Worm (Caenorhabditis elegans) whole organism, early embryonic: ENCODE results near the gene T21C9.13.

Experiments
- B0310.2 ChIP-seq: sonication (generic microtip); optimal IDR thresholded peaks from 2 replicates; lab custom pipeline; 2016; ENCODE audit warnings: mild to moderate bottlenecking, missing genetic modification characterization, missing compliant biosample characterization
- F13C5.2 ChIP-seq: sonication (generic microtip); optimal IDR thresholded peaks from 2 replicates; lab custom pipeline; 2017; ENCODE audit warnings: mild to moderate bottlenecking, missing genetic modification characterization, inconsistent platforms, missing compliant biosample characterization
- aly-1 ChIP-seq: sonication (generic microtip); optimal IDR thresholded peaks from 2 replicates; lab custom pipeline; 2016; ENCODE audit warnings: missing genetic modification characterization, missing compliant biosample characterization
- ama-1 ChIP-seq: fragments of 150-350 bp; optimal IDR thresholded peaks from 2 replicates; lab custom pipeline; 2014
- ceh-13 ChIP-seq: fragments of 200-800 bp; sonication (Bioruptor generic); optimal IDR thresholded peaks from 2 replicates; lab custom pipeline; 2018; ENCODE audit warnings: mild to moderate bottlenecking, missing genetic modification characterization, missing compliant biosample characterization
- ceh-36 ChIP-seq: sonication (generic microtip); optimal IDR thresholded peaks from 2 replicates; lab custom pipeline; 2016; ENCODE audit warnings: missing genetic modification characterization, inconsistent platforms, missing compliant biosample characterization
- ets-7 ChIP-seq: sonication (generic microtip); optimal IDR thresholded peaks from 2 replicates; lab custom pipeline; 2016; ENCODE audit warnings: missing genotype, missing genetic modification characterization, missing compliant biosample characterization
- flt-1 ChIP-seq: fragments of 200-800 bp; sonication (Bioruptor generic); IDR thresholded peaks from 2 replicates; pipeline ENCODE4 v1.3.6; 2022; ENCODE audit warnings: missing genetic modification characterization, missing compliant biosample characterization
- hmbx-1 ChIP-seq: sonication (generic microtip); optimal IDR thresholded peaks from 2 replicates; lab custom pipeline; 2016; ENCODE audit warnings: mild to moderate bottlenecking, missing genetic modification characterization, missing compliant biosample characterization
- hmg-4 ChIP-seq: fragments of 200-800 bp; sonication (Bioruptor generic); optimal IDR thresholded peaks from 2 replicates; lab custom pipeline; 2018; ENCODE audit warnings: mild to moderate bottlenecking, missing genetic modification characterization, missing compliant biosample characterization
- hnd-1 ChIP-seq: sonication (generic microtip); optimal IDR thresholded peaks from 2 replicates; lab custom pipeline; 2016; ENCODE audit warnings: missing genetic modification characterization, missing compliant biosample characterization
- pes-1 ChIP-seq: fragments of 200-800 bp; sonication (Bioruptor generic); IDR thresholded peaks from 2 replicates; pipeline ENCODE4 v1.3.6; 2022; ENCODE audit warnings: missing genetic modification reagents, missing genetic modification characterization, missing compliant biosample characterization
- scrt-1 ChIP-seq: fragments of 200-800 bp; sonication (Bioruptor generic); IDR thresholded peaks from 2 replicates; pipeline ENCODE4 v1.3.6; 2022; ENCODE audit warnings: missing genetic modification characterization, missing compliant biosample characterization
- sea-1 ChIP-seq: fragments of 200-800 bp; sonication (Bioruptor generic); conservative IDR thresholded peaks from 2 replicates; pipeline ENCODE4 v1.3.6; 2022; ENCODE audit warnings: missing genetic modification characterization, missing compliant biosample characterization
- tbx-11 ChIP-seq: fragments of 200-800 bp; sonication (Bioruptor generic); IDR thresholded peaks from 2 replicates; pipeline ENCODE4 v1.3.6; 2022; ENCODE audit warnings: missing genetic modification characterization, missing compliant biosample characterization
- tbx-37 ChIP-seq: fragments of 200-800 bp; sonication (Bioruptor generic); conservative IDR thresholded peaks from 2 replicates; pipeline ENCODE4 v1.3.6; 2022; ENCODE audit warnings: missing genetic modification reagents, missing genetic modification characterization, missing compliant biosample characterization
- tra-4 ChIP-seq: sonication (generic microtip); optimal IDR thresholded peaks from 2 replicates; lab custom pipeline; 2017; ENCODE audit warnings: missing genetic modification characterization, missing compliant biosample characterization

T21C9.13 gene

ce11 chrV:10615496-10615895, 18.4 kb downstream of the T21C9.13 start, which contains the start of gene H09F14.1:
H09F14.1 (minus strand) TSS chrV:10615596.
- TF ChIP-seq ama-1 (lab: Kevin White, UChicago) = no peak
- no peak for TF ChIP-seq sea-1 (GFP tag; lab: Robert Waterston, UW)
- no peak for TF ChIP-seq pes-1 (GFP tag; lab: Robert Waterston, UW)
- no peak for TF ChIP-seq F13C5.2 (tag; lab: Kevin White, UChicago)

- TF ChIP-seq B0310.2 (tag; lab: Kevin White, UChicago) = no peak
- TF ChIP-seq ama-1 (lab: Kevin White, UChicago) = no peak
- TF ChIP-seq aly-1 (tag; lab: Kevin White, UChicago) = no peak
- no peak for TF ChIP-seq tbx-37 (GFP tag; lab: Robert Waterston, UW)
- TF ChIP-seq tbx-11 (GFP tag; lab: Robert Waterston, UW) = no peak
- no peak for TF ChIP-seq ets-7 (tag; lab: Kevin White, UChicago)
- no peak for TF ChIP-seq F13C5.2 (tag; lab: Kevin White, UChicago)
- TF ChIP-seq hnd-1 (tag; lab: Kevin White, UChicago) = no peak
- no peak for TF ChIP-seq ceh-36 (tag; lab: Kevin White, UChicago)
- no peak for TF ChIP-seq sea-1 (GFP tag; lab: Robert Waterston, UW)
- TF ChIP-seq flt-1 (GFP tag; lab: Robert Waterston, UW) = no peak
- TF ChIP-seq pes-1 (GFP tag; lab: Robert Waterston, UW) = no peak
- TF ChIP-seq ceh-13 (GFP tag; lab: Kevin White, UChicago) = no peak
- no peak for TF ChIP-seq hmg-4 (GFP tag; lab: Kevin White, UChicago)
- TF ChIP-seq scrt-1 = no peak
- no peak for TF ChIP-seq hmbx-1 (tag; lab: Kevin White, UChicago)
- TF ChIP-seq tra-4 (tag; lab: Kevin White, UChicago) = no peak
Observed at ce11 chrV:10630497-10630896, 33.4 kb downstream of the T21C9.13 start.

DNA sequence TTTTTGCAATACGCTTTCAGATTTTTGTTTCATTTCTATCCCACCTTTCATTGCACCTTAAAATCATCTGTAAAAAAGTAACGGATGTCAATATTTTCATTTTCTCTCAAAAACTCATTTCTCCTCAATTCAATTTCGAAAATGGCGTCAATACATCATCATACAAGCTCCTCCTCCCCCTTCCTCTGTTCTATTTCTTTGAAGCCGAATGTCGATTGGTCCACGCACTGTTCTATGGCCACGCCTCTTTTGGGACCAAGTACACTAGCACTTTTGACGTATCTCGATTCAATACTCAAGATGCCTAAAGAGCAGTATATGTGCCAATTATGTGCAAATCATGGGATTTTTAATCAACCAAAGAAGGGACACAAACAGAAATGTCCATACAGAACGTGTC, 35.7 kb downstream of the T21C9.13 start, which contains the start of gene mab-23:
mab-23 (plus strand) TSS at position 301 of the 400 bp plus-strand sequence.
- TF ChIP-seq ceh-36 (tag; lab: Kevin White, UChicago) (no peak), scrt-1 (no peak), ceh-13 (GFP tag; lab: Kevin White, UChicago) (no peak)

DNA sequence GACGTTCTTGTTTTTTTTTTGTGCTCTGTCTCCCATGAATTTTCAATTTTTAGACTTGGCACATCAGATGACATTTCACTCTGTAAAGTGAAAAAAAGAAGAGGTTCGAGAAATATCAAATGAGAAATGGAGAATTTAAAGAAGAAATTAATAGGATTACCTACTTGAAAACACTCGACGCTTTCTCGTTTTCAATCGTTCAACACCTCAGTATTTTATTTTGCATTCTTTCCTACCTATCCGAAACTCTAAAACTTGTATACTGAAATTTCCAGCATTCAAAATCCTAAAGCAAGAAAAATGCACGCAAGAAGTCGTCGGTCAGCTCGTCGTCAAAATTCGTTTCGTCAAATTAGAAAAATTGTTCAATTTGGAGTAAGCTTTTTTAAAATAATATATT, 38.7 kb downstream of the T21C9.13 start, which contains the start of gene kvs-2:
kvs-2 (plus strand) TSS at position 301 of the 400 bp plus-strand sequence.
- TF ChIP-seq F13C5.2 (tag; lab: Kevin White, UChicago) (no peak), flt-1 (GFP tag; lab: Robert Waterston, UW) (no peak), ama-1 (lab: Kevin White, UChicago) (no peak), tbx-11 (GFP tag; lab: Robert Waterston, UW) (no peak), scrt-1 (no peak), ceh-13 (GFP tag; lab: Kevin White, UChicago) (no peak), ets-7 (tag; lab: Kevin White, UChicago) (no peak), hmbx-1 (tag; lab: Kevin White, UChicago) (no peak), ceh-36 (tag; lab: Kevin White, UChicago) (no peak), aly-1 (tag; lab: Kevin White, UChicago) (no peak), hnd-1 (tag; lab: Kevin White, UChicago) (no peak)

ce11 chrV:10640977-10641376, 43.9 kb downstream of the T21C9.13 start:
- TF ChIP-seq hmg-4 (GFP tag; lab: Kevin White, UChicago) (no peak), hnd-1 (tag; lab: Kevin White, UChicago) (no peak), hmbx-1 (tag; lab: Kevin White, UChicago) (no peak), ceh-13 (GFP tag; lab: Kevin White, UChicago) (no peak), ceh-36 (tag; lab: Kevin White, UChicago) (no peak), scrt-1 (no peak), B0310.2 (tag; lab: Kevin White, UChicago) (no peak), tbx-37 (GFP tag; lab: Robert Waterston, UW) (no peak), ama-1 (lab: Kevin White, UChicago) (no peak), flt-1 (GFP tag; lab: Robert Waterston, UW) (no peak), pes-1 (GFP tag; lab: Robert Waterston, UW) (no peak), aly-1 (tag; lab: Kevin White, UChicago) (no peak), tbx-11 (GFP tag; lab: Robert Waterston, UW) (no peak), ets-7 (tag; lab: Kevin White, UChicago) (no peak), sea-1 (GFP tag; lab: Robert Waterston, UW) (no peak)

- TF ChIP-seq hnd-1 (tag; lab: Kevin White, UChicago) (no peak), ceh-36 (tag; lab: Kevin White, UChicago) (no peak), ama-1 (lab: Kevin White, UChicago) (no peak), ceh-13 (GFP tag; lab: Kevin White, UChicago) (no peak), aly-1 (tag; lab: Kevin White, UChicago) (no peak), hmg-4 (GFP tag; lab: Kevin White, UChicago) (no peak), hmbx-1 (tag; lab: Kevin White, UChicago) (no peak), tbx-11 (GFP tag; lab: Robert Waterston, UW) (no peak), scrt-1 (no peak), sea-1 (GFP tag; lab: Robert Waterston, UW) (no peak), pes-1 (GFP tag; lab: Robert Waterston, UW) (no peak), tbx-37 (GFP tag; lab: Robert Waterston, UW) (no peak), ets-7 (tag; lab: Kevin White, UChicago) (no peak)
Observed at ce11 chrV:10647043-10647611, 50.1 kb downstream of the T21C9.13 start, which contains the start of the genes C32C4.3 and C32C4.16. C32C4.3 (minus strand) TSS chrV:10647143. C32C4.16 (plus strand) TSS chrV:10647561.

- TF ChIP-seq ama-1 (lab: Kevin White, UChicago) (no peak), scrt-1 (no peak), B0310.2 (tag; lab: Kevin White, UChicago) (no peak), tra-4 (tag; lab: Kevin White, UChicago) (no peak), tbx-11 (GFP tag; lab: Robert Waterston, UW) (no peak), F13C5.2 (tag; lab: Kevin White, UChicago) (no peak)
Observed at ce11 chrV:10648146-10648545, 51.1 kb downstream of the T21C9.13 start, which contains the start of gene aqp-6. aqp-6 (plus strand) TSS chrV:10648446.
